Fruit fly (Drosophila melanogaster) whole organism, prepupa: Measurements from ENCODE around the gene mRpL35.

Source experiments
- Blimp-1 ChIP-seq: fragments of 200-800 bp; sonication (Bioruptor generic); optimal IDR thresholded peaks from 3 replicates; lab custom pipeline; 2017; ENCODE audit warnings: missing biosample characterization, missing genetic modification characterization, mild to moderate bottlenecking, moderate library complexity, missing genetic modification reagents
- CG10669 ChIP-seq: fragments of 200-800 bp; sonication (Bioruptor generic); optimal IDR thresholded peaks from 3 replicates; lab custom pipeline; 2018; ENCODE audit warnings: missing biosample characterization, mild to moderate bottlenecking, missing genetic modification characterization, moderate library complexity
- CG31627 ChIP-seq: fragments of 200-800 bp; sonication (Bioruptor generic); optimal IDR thresholded peaks from 3 replicates; lab custom pipeline; 2016; ENCODE audit warnings: missing biosample characterization, missing genetic modification characterization
- CG32006 ChIP-seq: fragments of 200-800 bp; sonication (Bioruptor generic); optimal IDR thresholded peaks from 3 replicates; lab custom pipeline; 2017; ENCODE audit warnings: missing biosample characterization, mild to moderate bottlenecking, missing genetic modification characterization
- CG34406 ChIP-seq: fragments of 200-800 bp; sonication (Bioruptor generic); optimal IDR thresholded peaks from 3 replicates; lab custom pipeline; 2016; ENCODE audit warnings: missing biosample characterization, missing genetic modification characterization
- CG6808 ChIP-seq: fragments of 200-800 bp; sonication (Bioruptor generic); optimal IDR thresholded peaks from 3 replicates; lab custom pipeline; 2017; ENCODE audit warnings: missing biosample characterization, missing genetic modification characterization, mild to moderate bottlenecking, moderate library complexity, missing genetic modification reagents
- CG6854 ChIP-seq: fragments of 200-800 bp; sonication (Bioruptor generic); optimal IDR thresholded peaks from 2 replicates; lab custom pipeline; 2017; ENCODE audit warnings: missing biosample characterization, mild to moderate bottlenecking, missing genetic modification characterization
- CG8319 ChIP-seq: fragments of 200-800 bp; sonication (Bioruptor generic); optimal IDR thresholded peaks from 3 replicates; lab custom pipeline; 2016; ENCODE audit warnings: missing biosample characterization, missing genetic modification characterization
- CG8632 ChIP-seq: fragments of 200-800 bp; sonication (Bioruptor generic); optimal IDR thresholded peaks from 3 replicates; lab custom pipeline; 2016; ENCODE audit warnings: missing biosample characterization, missing genetic modification characterization
- Eip78C ChIP-seq: fragments of 200-800 bp; sonication (Bioruptor generic); peaks from one replicate; lab custom pipeline; 2016; ENCODE audit warnings: missing biosample characterization, missing genetic modification characterization
- Ets21C ChIP-seq: fragments of 200-800 bp; sonication (Bioruptor generic); optimal IDR thresholded peaks from 3 replicates; lab custom pipeline; 2016; ENCODE audit warnings: missing biosample characterization, missing genetic modification characterization
- Gug ChIP-seq: fragments of 200-800 bp; sonication (Bioruptor generic); IDR thresholded peaks from 2 replicates; pipeline ENCODE4 v1.3.6; 2022; ENCODE audit warnings: missing biosample characterization, missing genetic modification characterization
- Hr38 ChIP-seq: sonication (Bioruptor generic); optimal IDR thresholded peaks from 2 replicates; lab custom pipeline; 2016; ENCODE audit warnings: missing biosample characterization, missing genetic modification characterization
- Hr39 ChIP-seq: fragments of 200-800 bp; sonication (Bioruptor generic); optimal IDR thresholded peaks from 2 replicates; lab custom pipeline; 2016; ENCODE audit warnings: missing biosample characterization, missing genetic modification characterization
- OdsH ChIP-seq: fragments of 200-800 bp; sonication (Bioruptor generic); optimal IDR thresholded peaks from 3 replicates; lab custom pipeline; 2016; ENCODE audit warnings: missing biosample characterization, missing genetic modification characterization
- Smox ChIP-seq: fragments of 200-800 bp; sonication (Bioruptor generic); optimal IDR thresholded peaks from 3 replicates; lab custom pipeline; 2016; ENCODE audit warnings: missing biosample characterization, missing genetic modification characterization
- Sox102F ChIP-seq: fragments of 200-800 bp; sonication (Bioruptor generic); optimal IDR thresholded peaks from 2 replicates; lab custom pipeline; 2016; ENCODE audit warnings: missing biosample characterization, mild to moderate bottlenecking, missing genetic modification characterization
- Sox14 ChIP-seq: fragments of 200-800 bp; sonication (Bioruptor generic); optimal IDR thresholded peaks from 3 replicates; lab custom pipeline; 2016; ENCODE audit warnings: missing biosample characterization, missing genetic modification characterization
- Sox15 ChIP-seq: fragments of 200-800 bp; sonication (Bioruptor generic); optimal IDR thresholded peaks from 3 replicates; lab custom pipeline; 2016; ENCODE audit warnings: missing biosample characterization, missing genetic modification characterization
- achi ChIP-seq: fragments of 200-800 bp; sonication (Bioruptor generic); optimal IDR thresholded peaks from 3 replicates; lab custom pipeline; 2016; ENCODE audit warnings: missing biosample characterization, missing genetic modification characterization
- cyc ChIP-seq: fragments of 200-800 bp; sonication (Bioruptor generic); optimal IDR thresholded peaks from 3 replicates; lab custom pipeline; 2016; ENCODE audit warnings: missing biosample characterization, missing genetic modification characterization
- dac ChIP-seq: fragments of 200-800 bp; sonication (Bioruptor generic); optimal IDR thresholded peaks from 2 replicates; lab custom pipeline; 2017; ENCODE audit warnings: missing biosample characterization, mild to moderate bottlenecking, missing genetic modification characterization
- dsx ChIP-seq: fragments of 200-800 bp; optimal IDR thresholded peaks from 3 replicates; lab custom pipeline; 2019; ENCODE audit warnings: missing biosample characterization, mild to moderate bottlenecking, missing genetic modification characterization, moderate library complexity; ENCODE audit not compliant: poor library complexity, severe bottlenecking
- eg ChIP-seq: fragments of 200-800 bp; sonication (Bioruptor generic); IDR thresholded peaks from 3 replicates; pipeline ENCODE4 v1.3.6; 2022; ENCODE audit warnings: missing biosample characterization, missing genetic modification characterization
- esn ChIP-seq: fragments of 200-800 bp; sonication (Bioruptor generic); optimal IDR thresholded peaks from 2 replicates; lab custom pipeline; 2016; ENCODE audit warnings: missing biosample characterization, mild to moderate bottlenecking, missing genetic modification characterization, moderate library complexity
- fkh ChIP-seq: fragments of 200-800 bp; sonication (Bioruptor generic); optimal IDR thresholded peaks from 3 replicates; lab custom pipeline; 2017; ENCODE audit warnings: missing biosample characterization, mild to moderate bottlenecking, missing genetic modification characterization, moderate library complexity
- pdm3 ChIP-seq: fragments of 200-800 bp; sonication (Bioruptor generic); optimal IDR thresholded peaks from 3 replicates; lab custom pipeline; 2016; ENCODE audit warnings: missing biosample characterization, missing genetic modification characterization
- salr ChIP-seq, 2 experiments: fragments of 200-800 bp; sonication (Bioruptor generic); optimal IDR thresholded peaks; 3 replicates each; lab custom pipeline; 2016 to 2018; ENCODE audit warnings: missing biosample characterization in 2 of 2, missing genetic modification characterization in 2 of 2, mild to moderate bottlenecking in 1 of 2
- spab ChIP-seq: fragments of 200-800 bp; sonication (Bioruptor generic); optimal IDR thresholded peaks from 2 replicates; lab custom pipeline; 2017; ENCODE audit warnings: missing biosample characterization, mild to moderate bottlenecking, missing genetic modification characterization, missing genetic modification reagents
- ss ChIP-seq, 2 experiments: fragments of 200-800 bp; sonication (Bioruptor generic); optimal IDR thresholded peaks; 2 replicates in 1 of 2; 3 replicates in 1 of 2; lab custom pipeline; 2017 to 2018; ENCODE audit warnings: mild to moderate bottlenecking in 2 of 2, missing biosample characterization in 2 of 2, missing genetic modification characterization in 2 of 2, moderate library complexity in 1 of 2
- svp ChIP-seq: fragments of 200-800 bp; sonication (Bioruptor generic); peaks from one replicate; lab custom pipeline; 2016; ENCODE audit warnings: missing biosample characterization, missing genetic modification characterization

Gene mRpL35

DNA sequence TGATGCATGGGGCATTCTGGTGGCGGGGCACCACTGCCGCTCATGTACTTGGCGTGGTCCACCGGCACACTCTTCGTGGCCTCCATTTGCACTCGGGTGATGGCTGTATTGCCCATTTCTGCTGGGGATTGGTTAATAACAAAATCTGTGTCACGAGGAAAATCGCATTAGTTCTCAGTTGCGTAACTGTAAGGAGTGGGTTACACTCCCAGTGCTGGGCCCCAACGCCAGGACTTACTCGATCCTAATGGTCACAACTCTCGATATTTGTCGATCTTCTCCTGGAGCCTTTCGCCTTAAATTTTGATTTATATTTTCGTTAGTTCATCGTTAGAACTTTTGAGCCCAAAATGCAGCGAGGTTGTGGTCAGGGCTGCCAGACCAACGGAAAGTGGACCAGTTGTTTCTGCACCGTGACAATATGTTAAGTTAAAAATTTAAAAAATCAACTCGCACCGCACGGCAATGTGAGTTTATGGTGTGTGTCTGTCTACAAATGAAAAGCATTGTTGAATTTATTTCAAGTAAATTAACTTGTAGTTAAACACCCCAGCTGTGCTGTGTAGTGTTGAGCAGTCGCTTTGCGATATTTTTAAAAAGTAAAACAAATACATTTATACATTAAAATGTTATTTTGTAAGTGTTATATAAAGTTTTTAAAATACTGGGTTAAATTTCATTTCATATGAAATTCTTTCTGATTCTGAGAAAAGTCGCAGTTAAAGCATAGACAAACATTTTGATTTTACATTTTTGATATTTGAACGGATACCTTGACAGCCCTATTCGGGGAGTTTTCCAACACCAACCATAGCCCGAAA, 3.8 kb downstream of the mRpL35 start, which contains the start of the genes Cchl and ND-42 (continued):
- TF ChIP-seq ss (GFP tag; optimal IDR thresholded peaks at IDR 0.05; lab: Kevin White, UChicago): peak in 1 of 2 experiments; percentile 71
- TF ChIP-seq achi: peak; percentile 80
- peak; percentile 80 for TF ChIP-seq pdm3 (GFP tag; lab: Kevin White, UChicago)
- peak; percentile 51 for TF ChIP-seq dsx (GFP tag; lab: Kevin White, UChicago)
- TF ChIP-seq CG8632 (GFP tag; lab: Kevin White, UChicago): peak; percentile 75
- peak; percentile 77 for TF ChIP-seq Hr39 (GFP tag; lab: Kevin White, UChicago)
- no peak for TF ChIP-seq CG32006 (GFP tag; lab: Kevin White, UChicago)
- TF ChIP-seq Sox14 (GFP tag; lab: Kevin White, UChicago): peak; percentile 75
- TF ChIP-seq Blimp-1 (GFP tag; lab: Kevin White, UChicago): no peak

DNA sequence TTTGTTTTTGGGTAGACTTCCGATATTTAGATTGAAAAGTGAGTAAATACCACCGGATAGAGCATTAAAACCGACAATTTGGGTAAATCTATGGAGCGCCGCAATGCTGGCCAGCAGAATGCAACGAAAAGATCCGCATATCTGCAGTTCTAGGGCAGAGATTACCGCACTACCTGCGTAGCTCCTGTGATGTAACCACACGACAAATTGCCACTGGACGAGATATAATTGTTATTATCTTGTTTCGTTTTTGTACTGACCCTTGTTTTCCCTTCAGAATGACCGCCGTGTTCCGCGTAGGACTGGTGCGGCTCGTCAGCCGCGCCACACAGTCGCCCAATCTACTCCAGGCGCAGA, 4.4 kb downstream of the mRpL35 start:
- TF ChIP-seq Eip78C (GFP tag; lab: Kevin White, UChicago) (no peak), salr (GFP tag; optimal IDR thresholded peaks at IDR 0.05; lab: Kevin White, UChicago) (no peak), svp (GFP tag; lab: Kevin White, UChicago) (no peak), CG31627 (no peak)

DNA sequence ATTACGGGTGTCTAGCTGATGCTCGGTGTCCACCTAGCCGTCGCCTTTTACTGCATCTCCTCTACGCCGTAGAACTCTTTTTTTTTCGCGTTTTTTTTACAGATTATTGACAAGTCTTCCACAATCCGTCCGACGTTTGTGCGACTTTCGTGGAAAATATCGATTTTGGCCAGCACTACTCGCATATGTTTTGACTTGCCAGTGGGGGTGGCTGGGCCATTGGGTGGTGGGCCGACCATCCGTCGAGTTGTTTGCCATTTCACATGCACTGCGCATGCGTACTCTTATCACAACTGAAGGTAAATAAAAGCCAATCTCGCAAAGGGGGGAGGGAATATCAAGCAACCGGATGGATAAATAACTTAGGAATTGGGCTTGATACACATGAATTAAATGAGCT, 8.4 kb downstream of the mRpL35 start, which contains the start of gene CG13409:
Gene CG13409 (minus strand): TSS at position 163 of the 400 bp plus-strand sequence.
- TF ChIP-seq Hr39 (GFP tag; lab: Kevin White, UChicago) (no peak), CG34406 (GFP tag; lab: Kevin White, UChicago) (no peak), pdm3 (GFP tag; lab: Kevin White, UChicago) (no peak), dac (GFP tag; lab: Kevin White, UChicago) (no peak), spab (GFP tag; lab: Kevin White, UChicago) (no peak), fkh (no peak), CG10669 (no peak), dsx (GFP tag; lab: Kevin White, UChicago) (no peak), Gug (GFP tag; lab: Robert Waterston, UW) (no peak), eg (GFP tag; lab: Robert Waterston, UW) (no peak), Ets21C (no peak), svp (GFP tag; lab: Kevin White, UChicago) (no peak), cyc (GFP tag; lab: Kevin White, UChicago) (no peak), CG8319 (GFP tag; lab: Kevin White, UChicago) (no peak), CG6854 (GFP tag; lab: Kevin White, UChicago) (no peak), Hr38 (GFP tag; lab: Kevin White, UChicago) (no peak), Sox15 (GFP tag; lab: Kevin White, UChicago) (no peak), OdsH (GFP tag; lab: Kevin White, UChicago) (no peak), CG8632 (GFP tag; lab: Kevin White, UChicago) (no peak)
- TF ChIP-seq, all 60 proteins: peak for 0

DNA sequence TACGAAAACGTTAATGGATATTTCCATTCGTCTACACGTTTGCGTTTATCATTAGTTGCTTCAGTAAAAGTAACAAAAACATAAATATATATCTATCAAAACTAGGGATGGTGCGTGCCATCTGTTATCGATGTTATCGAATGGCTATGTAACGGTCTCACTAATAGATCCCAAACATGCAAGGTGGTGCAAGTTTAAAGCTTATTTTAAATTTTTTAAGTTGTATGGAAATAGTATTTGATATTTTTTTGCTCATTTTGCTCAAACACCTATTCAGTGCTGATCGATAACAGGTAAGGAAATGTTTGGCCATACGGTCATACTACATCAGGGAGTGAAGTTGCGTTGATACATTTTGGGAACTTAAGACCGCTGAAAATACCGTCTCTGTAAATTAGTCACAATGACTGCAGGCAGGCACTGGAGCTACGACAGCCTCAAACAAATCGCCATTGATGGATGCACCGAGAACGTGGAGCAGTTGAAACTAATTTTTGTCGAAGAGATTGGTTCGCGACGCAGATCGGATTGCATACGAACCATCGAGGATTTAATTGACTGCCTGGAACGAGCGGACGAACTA, 10.9 kb downstream of the mRpL35 start, which contains the start of the genes CG45099, CG6015, pit and Fadd:
Gene CG45099 (minus strand): TSS at position 127 of the 583 bp plus-strand sequence.
Gene CG6015 (minus strand): TSS at position 127 of the 583 bp plus-strand sequence.
Gene pit (plus strand): TSS at position 139 of the 583 bp plus-strand sequence.
Gene Fadd (plus strand): TSS at position 296 of the 583 bp plus-strand sequence.
- TF ChIP-seq esn (GFP tag; lab: Kevin White, UChicago) (peak; percentile 30), Eip78C (GFP tag; lab: Kevin White, UChicago) (peak; percentile 70), Sox102F (no peak)
- TF ChIP-seq, all 60 proteins: peak for 2

DNA sequence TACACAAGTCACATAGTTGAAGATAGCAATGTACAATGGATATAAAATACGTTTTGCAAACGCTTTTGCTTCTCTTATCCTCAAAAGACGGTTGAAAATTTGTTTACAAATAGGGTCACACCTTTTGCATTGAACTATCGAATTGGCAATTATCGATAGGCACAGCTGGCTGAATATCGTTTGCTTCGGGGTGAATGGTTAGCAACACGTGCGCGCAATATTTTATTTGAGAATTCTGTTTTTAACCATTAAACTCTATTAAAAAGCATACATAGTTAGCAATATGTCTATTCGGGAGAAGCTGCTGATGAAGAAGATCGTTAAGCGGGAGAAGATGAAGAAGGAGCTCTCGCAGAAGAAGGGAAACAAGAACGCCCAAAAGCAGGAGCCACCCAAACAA, 12.2 kb downstream of the mRpL35 start:
- no peak for TF ChIP-seq CG10669
- TF ChIP-seq Smox: no peak
- TF ChIP-seq CG32006 (GFP tag; lab: Kevin White, UChicago): no peak
- TF ChIP-seq CG8632 (GFP tag; lab: Kevin White, UChicago): no peak
- no peak for TF ChIP-seq CG6808 (GFP tag; lab: Kevin White, UChicago)
- TF ChIP-seq OdsH (GFP tag; lab: Kevin White, UChicago): no peak
